Fruit fly (Drosophila melanogaster) S2 (cell line): Measurements from ENCODE around the gene capu.

Source experiments
- CG8478 ChIP-seq: fragments of >200 bp; optimal IDR thresholded peaks from 2 replicates; lab custom pipeline; 2018
- CTCF ChIP-seq, 2 experiments: fragments of >200 bp; optimal IDR thresholded peaks; 2 replicates each; lab custom pipeline; 2018

DNA sequence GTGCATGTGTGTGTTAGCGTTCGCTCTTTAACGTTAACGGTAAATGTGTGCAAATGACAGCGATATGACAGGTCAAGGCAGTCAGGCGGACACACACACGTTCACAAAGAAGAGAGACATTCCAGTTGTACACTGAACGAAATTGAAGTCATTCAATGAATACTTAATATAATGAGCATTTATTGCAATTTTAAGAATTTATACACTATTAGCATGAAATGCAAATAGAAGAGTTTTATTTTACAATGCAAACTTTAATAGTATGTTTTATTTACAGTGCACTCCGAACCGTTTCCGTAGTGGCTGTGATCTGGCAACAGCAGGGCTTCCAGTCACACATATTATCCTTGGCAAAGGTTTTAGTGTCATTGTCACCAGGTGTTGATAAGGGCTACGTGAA, 32.4 kb upstream of the capu start:
- TF ChIP-seq CG8478 (lab: Kevin White, UChicago) = no peak
- TF ChIP-seq CTCF (optimal IDR thresholded peaks at IDR 0.05; lab: Kevin White, UChicago) = no peak
